Worm (Caenorhabditis elegans) whole organism, L4/young adult: ENCODE results near the gene K08E3.2.
"Not testable (repeated sequence)": the region's sequence is repeated elsewhere in the genome, so short reads cannot be mapped to it uniquely, and the experiment has no call there.

Source experiments
- W03F9.2 ChIP-seq: fragments of 150-350 bp; optimal IDR thresholded peaks from 2 replicates; lab custom pipeline; 2014; ENCODE audit warnings: missing biosample characterization, missing genetic modification characterization
- dao-5 ChIP-seq: sonication (generic microtip); optimal IDR thresholded peaks from 2 replicates; lab custom pipeline; 2016; ENCODE audit warnings: missing genotype, missing genetic modification characterization, moderate library complexity, missing compliant biosample characterization
- him-1 ChIP-seq: sonication (generic microtip); optimal IDR thresholded peaks from 2 replicates; lab custom pipeline; 2016; ENCODE audit warnings: missing genotype, missing genetic modification reagents, missing genetic modification characterization, missing compliant biosample characterization

The K08E3.2 gene

ce11 chrIII:13755689-13756088 lies 7.2 kb upstream of the K08E3.2 start, which contains the start of gene toca-2:
TSS of gene toca-2 (plus strand) at chrIII:13755896.
- no peak for TF ChIP-seq dao-5 (tag; lab: Kevin White, UChicago)
- no peak for TF ChIP-seq him-1 (tag; lab: Kevin White, UChicago)
- peak; percentile 19 for TF ChIP-seq W03F9.2 (tag; lab: Kevin White, UChicago)

- not testable (repeated sequence) for TF ChIP-seq him-1, W03F9.2, dao-5 (tag; lab: Kevin White, UChicago)
These were observed 2.7 kb upstream of the K08E3.2 start, which contains the start of gene mlc-7 for ce11 chrIII:13751144-13751543. TSS of gene mlc-7 (plus strand) at chrIII:13751444.

- TF ChIP-seq W03F9.2 (tag; lab: Kevin White, UChicago) = no peak
- no peak for TF ChIP-seq dao-5 (tag; lab: Kevin White, UChicago)
- TF ChIP-seq him-1 (tag; lab: Kevin White, UChicago) = no peak
These were observed 4.6 kb downstream of the K08E3.2 start, which contains the start of gene tyr-2 for ce11 chrIII:13743922-13744321. TSS of gene tyr-2 (plus strand) at chrIII:13744222.

ce11 chrIII:13742028-13742427 lies 6.5 kb downstream of the K08E3.2 start:
- no peak for TF ChIP-seq dao-5 (tag; lab: Kevin White, UChicago)
- no peak for TF ChIP-seq him-1 (tag; lab: Kevin White, UChicago)
- TF ChIP-seq W03F9.2 (tag; lab: Kevin White, UChicago) = no peak

- no peak for TF ChIP-seq him-1 (tag; lab: Kevin White, UChicago)
- no peak for TF ChIP-seq W03F9.2 (tag; lab: Kevin White, UChicago)
- TF ChIP-seq dao-5 (tag; lab: Kevin White, UChicago) = no peak
These were observed 7.1 kb downstream of the K08E3.2 start for ce11 chrIII:13741410-13741809.

ce11 chrIII:13735008-13735407 lies 13.5 kb downstream of the K08E3.2 start, which contains the start of gene W06F12.3:
TSS of gene W06F12.3 (plus strand) at chrIII:13735030.
- TF ChIP-seq dao-5 (tag; lab: Kevin White, UChicago) (no peak), him-1 (tag; lab: Kevin White, UChicago) (no peak), W03F9.2 (tag; lab: Kevin White, UChicago) (no peak)

ce11 chrIII:13733833-13734232 lies 14.7 kb downstream of the K08E3.2 start:
- TF ChIP-seq dao-5 (tag; lab: Kevin White, UChicago) = no peak

- TF ChIP-seq W03F9.2 (tag; lab: Kevin White, UChicago) (no peak), dao-5 (tag; lab: Kevin White, UChicago) (no peak), him-1 (tag; lab: Kevin White, UChicago) (no peak)
These were observed 15.8 kb downstream of the K08E3.2 start for ce11 chrIII:13732665-13733064.

- no peak for TF ChIP-seq dao-5 (tag; lab: Kevin White, UChicago)
- TF ChIP-seq him-1 (tag; lab: Kevin White, UChicago) = no peak
- no peak for TF ChIP-seq W03F9.2 (tag; lab: Kevin White, UChicago)
These were observed 16.9 kb downstream of the K08E3.2 start, which contains the start of gene W06F12.2 for ce11 chrIII:13731589-13731988. TSS of gene W06F12.2 (minus strand) at chrIII:13731689.

ce11 chrIII:13729760-13730159 lies 18.7 kb downstream of the K08E3.2 start:
- TF ChIP-seq W03F9.2 (tag; lab: Kevin White, UChicago) = no peak
- no peak for TF ChIP-seq dao-5 (tag; lab: Kevin White, UChicago)
- no peak for TF ChIP-seq him-1 (tag; lab: Kevin White, UChicago)

ce11 chrIII:13724018-13724892 lies 24.2 kb downstream of the K08E3.2 start:
- TF ChIP-seq dao-5 (tag; lab: Kevin White, UChicago) (no peak), him-1 (tag; lab: Kevin White, UChicago) (peak; percentile 33)

- TF ChIP-seq W03F9.2 (tag; lab: Kevin White, UChicago) = no peak
- TF ChIP-seq dao-5 (tag; lab: Kevin White, UChicago) = no peak
- TF ChIP-seq him-1 (tag; lab: Kevin White, UChicago) = no peak
These were observed 25.9 kb downstream of the K08E3.2 start for ce11 chrIII:13722387-13723122.

ce11 chrIII:13721944-13722343 lies 26.5 kb downstream of the K08E3.2 start:
- TF ChIP-seq dao-5 (tag; lab: Kevin White, UChicago) (no peak), him-1 (tag; lab: Kevin White, UChicago) (no peak), W03F9.2 (tag; lab: Kevin White, UChicago) (no peak)
